Worm (Caenorhabditis elegans) whole organism, early embryonic: ENCODE measurements around the gene C56C10.4.

Experiments
- B0310.2 ChIP-seq: sonication (generic microtip); optimal IDR thresholded peaks from 2 replicates; lab custom pipeline; 2016; ENCODE audit warnings: mild to moderate bottlenecking, missing genetic modification characterization, missing compliant biosample characterization
- F13C5.2 ChIP-seq: sonication (generic microtip); optimal IDR thresholded peaks from 2 replicates; lab custom pipeline; 2017; ENCODE audit warnings: mild to moderate bottlenecking, missing genetic modification characterization, inconsistent platforms, missing compliant biosample characterization
- aly-1 ChIP-seq: sonication (generic microtip); optimal IDR thresholded peaks from 2 replicates; lab custom pipeline; 2016; ENCODE audit warnings: missing genetic modification characterization, missing compliant biosample characterization
- ama-1 ChIP-seq: fragments of 150-350 bp; optimal IDR thresholded peaks from 2 replicates; lab custom pipeline; 2014
- ceh-13 ChIP-seq: fragments of 200-800 bp; sonication (Bioruptor generic); optimal IDR thresholded peaks from 2 replicates; lab custom pipeline; 2018; ENCODE audit warnings: mild to moderate bottlenecking, missing genetic modification characterization, missing compliant biosample characterization
- ceh-36 ChIP-seq: sonication (generic microtip); optimal IDR thresholded peaks from 2 replicates; lab custom pipeline; 2016; ENCODE audit warnings: missing genetic modification characterization, inconsistent platforms, missing compliant biosample characterization
- ets-7 ChIP-seq: sonication (generic microtip); optimal IDR thresholded peaks from 2 replicates; lab custom pipeline; 2016; ENCODE audit warnings: missing genotype, missing genetic modification characterization, missing compliant biosample characterization
- flt-1 ChIP-seq: fragments of 200-800 bp; sonication (Bioruptor generic); IDR thresholded peaks from 2 replicates; pipeline ENCODE4 v1.3.6; 2022; ENCODE audit warnings: missing genetic modification characterization, missing compliant biosample characterization
- hmbx-1 ChIP-seq: sonication (generic microtip); optimal IDR thresholded peaks from 2 replicates; lab custom pipeline; 2016; ENCODE audit warnings: mild to moderate bottlenecking, missing genetic modification characterization, missing compliant biosample characterization
- hmg-4 ChIP-seq: fragments of 200-800 bp; sonication (Bioruptor generic); optimal IDR thresholded peaks from 2 replicates; lab custom pipeline; 2018; ENCODE audit warnings: mild to moderate bottlenecking, missing genetic modification characterization, missing compliant biosample characterization
- hnd-1 ChIP-seq: sonication (generic microtip); optimal IDR thresholded peaks from 2 replicates; lab custom pipeline; 2016; ENCODE audit warnings: missing genetic modification characterization, missing compliant biosample characterization
- pes-1 ChIP-seq: fragments of 200-800 bp; sonication (Bioruptor generic); IDR thresholded peaks from 2 replicates; pipeline ENCODE4 v1.3.6; 2022; ENCODE audit warnings: missing genetic modification reagents, missing genetic modification characterization, missing compliant biosample characterization
- scrt-1 ChIP-seq: fragments of 200-800 bp; sonication (Bioruptor generic); IDR thresholded peaks from 2 replicates; pipeline ENCODE4 v1.3.6; 2022; ENCODE audit warnings: missing genetic modification characterization, missing compliant biosample characterization
- sea-1 ChIP-seq: fragments of 200-800 bp; sonication (Bioruptor generic); conservative IDR thresholded peaks from 2 replicates; pipeline ENCODE4 v1.3.6; 2022; ENCODE audit warnings: missing genetic modification characterization, missing compliant biosample characterization
- tbx-11 ChIP-seq: fragments of 200-800 bp; sonication (Bioruptor generic); IDR thresholded peaks from 2 replicates; pipeline ENCODE4 v1.3.6; 2022; ENCODE audit warnings: missing genetic modification characterization, missing compliant biosample characterization
- tbx-37 ChIP-seq: fragments of 200-800 bp; sonication (Bioruptor generic); conservative IDR thresholded peaks from 2 replicates; pipeline ENCODE4 v1.3.6; 2022; ENCODE audit warnings: missing genetic modification reagents, missing genetic modification characterization, missing compliant biosample characterization
- tra-4 ChIP-seq: sonication (generic microtip); optimal IDR thresholded peaks from 2 replicates; lab custom pipeline; 2017; ENCODE audit warnings: missing genetic modification characterization, missing compliant biosample characterization

C56C10.4 gene

ce11 chrII:6592251-6592650, 9.4 kb downstream of the C56C10.4 start, which contains the start of gene C56C10.9:
TSS of gene C56C10.9 (minus strand) at chrII:6592351.
- TF ChIP-seq F13C5.2 (tag; lab: Kevin White, UChicago) (no peak), tbx-37 (GFP tag; lab: Robert Waterston, UW) (no peak), pes-1 (GFP tag; lab: Robert Waterston, UW) (no peak), aly-1 (no peak), hnd-1 (no peak), ceh-13 (GFP tag; lab: Kevin White, UChicago) (no peak), tbx-11 (GFP tag; lab: Robert Waterston, UW) (no peak), hmbx-1 (no peak), flt-1 (GFP tag; lab: Robert Waterston, UW) (no peak), ceh-36 (tag; lab: Kevin White, UChicago) (no peak), tra-4 (tag; lab: Kevin White, UChicago) (no peak), ama-1 (lab: Kevin White, UChicago) (no peak), hmg-4 (GFP tag; lab: Kevin White, UChicago) (no peak), ets-7 (tag; lab: Kevin White, UChicago) (no peak), sea-1 (GFP tag; lab: Robert Waterston, UW) (no peak), scrt-1 (no peak)

ce11 chrII:6594151-6594550, 11.3 kb downstream of the C56C10.4 start, which contains the start of gene aipr-1:
TSS of gene aipr-1 (minus strand) at chrII:6594251.
- TF ChIP-seq ets-7 (tag; lab: Kevin White, UChicago) (no peak), flt-1 (GFP tag; lab: Robert Waterston, UW) (no peak), scrt-1 (no peak), ama-1 (lab: Kevin White, UChicago) (no peak), hmg-4 (GFP tag; lab: Kevin White, UChicago) (no peak), tbx-37 (GFP tag; lab: Robert Waterston, UW) (no peak), tbx-11 (GFP tag; lab: Robert Waterston, UW) (no peak), ceh-36 (tag; lab: Kevin White, UChicago) (no peak), pes-1 (GFP tag; lab: Robert Waterston, UW) (no peak), tra-4 (tag; lab: Kevin White, UChicago) (no peak), hmbx-1 (no peak), ceh-13 (GFP tag; lab: Kevin White, UChicago) (no peak), sea-1 (GFP tag; lab: Robert Waterston, UW) (no peak), hnd-1 (no peak), aly-1 (no peak), B0310.2 (no peak), F13C5.2 (tag; lab: Kevin White, UChicago) (no peak)

- no peak for TF ChIP-seq tra-4 (tag; lab: Kevin White, UChicago)
- no peak for TF ChIP-seq ceh-36 (tag; lab: Kevin White, UChicago)
- no peak for TF ChIP-seq aly-1
- no peak for TF ChIP-seq sea-1 (GFP tag; lab: Robert Waterston, UW)
- no peak for TF ChIP-seq hmbx-1
- TF ChIP-seq ets-7 (tag; lab: Kevin White, UChicago), result no peak
- TF ChIP-seq tbx-37 (GFP tag; lab: Robert Waterston, UW), result no peak
- TF ChIP-seq F13C5.2 (tag; lab: Kevin White, UChicago), result no peak
- TF ChIP-seq hmg-4 (GFP tag; lab: Kevin White, UChicago), result no peak
- no peak for TF ChIP-seq B0310.2
- no peak for TF ChIP-seq ceh-13 (GFP tag; lab: Kevin White, UChicago)
- TF ChIP-seq tbx-11 (GFP tag; lab: Robert Waterston, UW), result no peak
- TF ChIP-seq hnd-1, result no peak
Measured at ce11 chrII:6597507-6597906, 14.6 kb downstream of the C56C10.4 start.

- no peak for TF ChIP-seq scrt-1
- no peak for TF ChIP-seq hmbx-1
- TF ChIP-seq F13C5.2 (tag; lab: Kevin White, UChicago), result no peak
- no peak for TF ChIP-seq hmg-4 (GFP tag; lab: Kevin White, UChicago)
- no peak for TF ChIP-seq tbx-37 (GFP tag; lab: Robert Waterston, UW)
- no peak for TF ChIP-seq ets-7 (tag; lab: Kevin White, UChicago)
- TF ChIP-seq B0310.2, result no peak
- TF ChIP-seq pes-1 (GFP tag; lab: Robert Waterston, UW), result no peak
- no peak for TF ChIP-seq hnd-1
- no peak for TF ChIP-seq flt-1 (GFP tag; lab: Robert Waterston, UW)
- no peak for TF ChIP-seq aly-1
- no peak for TF ChIP-seq sea-1 (GFP tag; lab: Robert Waterston, UW)
- TF ChIP-seq ama-1 (lab: Kevin White, UChicago), result no peak
- TF ChIP-seq tbx-11 (GFP tag; lab: Robert Waterston, UW), result no peak
- no peak for TF ChIP-seq ceh-36 (tag; lab: Kevin White, UChicago)
- no peak for TF ChIP-seq ceh-13 (GFP tag; lab: Kevin White, UChicago)
- TF ChIP-seq tra-4 (tag; lab: Kevin White, UChicago), result no peak
Measured at ce11 chrII:6598050-6598449, 15.2 kb downstream of the C56C10.4 start, which contains the start of gene dnj-8. TSS of gene dnj-8 (minus strand) at chrII:6598080.

ce11 chrII:6600973-6601372, 18.1 kb downstream of the C56C10.4 start, which contains the start of gene vps-33.2:
TSS of gene vps-33.2 (plus strand) at chrII:6601216.
- TF ChIP-seq ama-1 (lab: Kevin White, UChicago) (no peak), hmg-4 (GFP tag; lab: Kevin White, UChicago) (no peak), tra-4 (tag; lab: Kevin White, UChicago) (no peak), scrt-1 (no peak), sea-1 (GFP tag; lab: Robert Waterston, UW) (no peak), hmbx-1 (no peak), pes-1 (GFP tag; lab: Robert Waterston, UW) (no peak), B0310.2 (no peak), F13C5.2 (tag; lab: Kevin White, UChicago) (no peak), flt-1 (GFP tag; lab: Robert Waterston, UW) (no peak)

ce11 chrII:6608626-6609025, 25.8 kb downstream of the C56C10.4 start:
- TF ChIP-seq ceh-36 (tag; lab: Kevin White, UChicago), result no peak
- no peak for TF ChIP-seq ama-1 (lab: Kevin White, UChicago)
- TF ChIP-seq hmbx-1, result no peak
- no peak for TF ChIP-seq hmg-4 (GFP tag; lab: Kevin White, UChicago)
- TF ChIP-seq tbx-11 (GFP tag; lab: Robert Waterston, UW), result no peak
- no peak for TF ChIP-seq aly-1
- TF ChIP-seq pes-1 (GFP tag; lab: Robert Waterston, UW), result no peak

- TF ChIP-seq ets-7 (tag; lab: Kevin White, UChicago), result no peak
- TF ChIP-seq pes-1 (GFP tag; lab: Robert Waterston, UW), result no peak
- TF ChIP-seq ceh-13 (GFP tag; lab: Kevin White, UChicago), result no peak
- TF ChIP-seq B0310.2, result no peak
- TF ChIP-seq scrt-1, result no peak
- no peak for TF ChIP-seq tra-4 (tag; lab: Kevin White, UChicago)
- TF ChIP-seq tbx-11 (GFP tag; lab: Robert Waterston, UW), result no peak
- TF ChIP-seq ama-1 (lab: Kevin White, UChicago), result no peak
- TF ChIP-seq hmg-4 (GFP tag; lab: Kevin White, UChicago), result no peak
- no peak for TF ChIP-seq flt-1 (GFP tag; lab: Robert Waterston, UW)
- TF ChIP-seq tbx-37 (GFP tag; lab: Robert Waterston, UW), result no peak
- no peak for TF ChIP-seq F13C5.2 (tag; lab: Kevin White, UChicago)
- TF ChIP-seq sea-1 (GFP tag; lab: Robert Waterston, UW), result no peak
Measured at ce11 chrII:6609315-6609842, 26.5 kb downstream of the C56C10.4 start, which contains the start of gene epg-5. TSS of gene epg-5 (minus strand) at chrII:6609365.
